Worm (Caenorhabditis elegans) whole organism, late embryonic: ENCODE results near the gene phat-7.

Source experiments
- C08G9.2 ChIP-seq: sonication (generic microtip); optimal IDR thresholded peaks from 2 replicates; lab custom pipeline; 2016; ENCODE audit warnings: mild to moderate bottlenecking, missing genetic modification characterization, moderate library complexity, missing compliant biosample characterization
- F13H6.1 ChIP-seq: sonication (generic microtip); optimal IDR thresholded peaks from 2 replicates; lab custom pipeline; 2016; ENCODE audit warnings: missing genetic modification characterization, missing compliant biosample characterization
- K02D7.2 ChIP-seq: sonication (generic microtip); optimal IDR thresholded peaks from 2 replicates; lab custom pipeline; 2017; ENCODE audit warnings: mild to moderate bottlenecking, missing genetic modification characterization, missing compliant biosample characterization
- K09A11.1 ChIP-seq: sonication (generic microtip); optimal IDR thresholded peaks from 2 replicates; lab custom pipeline; 2017; ENCODE audit warnings: antibody characterized with exemption, mild to moderate bottlenecking, missing genetic modification characterization, missing compliant biosample characterization; ENCODE audit not compliant: insufficient read depth
- ceh-2 ChIP-seq: sonication (generic microtip); optimal IDR thresholded peaks from 2 replicates; lab custom pipeline; 2016; ENCODE audit warnings: missing genotype, missing genetic modification characterization, missing compliant biosample characterization
- ceh-24 ChIP-seq: sonication (generic microtip); optimal IDR thresholded peaks from 2 replicates; lab custom pipeline; 2016; ENCODE audit warnings: mild to moderate bottlenecking, missing genetic modification characterization, missing compliant biosample characterization
- ceh-30 ChIP-seq: fragments of 150-350 bp; optimal IDR thresholded peaks from 2 replicates; lab custom pipeline; 2014; ENCODE audit warnings: missing biosample characterization, missing genetic modification characterization
- ceh-31 ChIP-seq: sonication (generic microtip); optimal IDR thresholded peaks from 2 replicates; lab custom pipeline; 2016; ENCODE audit warnings: missing genetic modification characterization, missing compliant biosample characterization
- ceh-48 ChIP-seq: sonication (generic microtip); optimal IDR thresholded peaks from 2 replicates; lab custom pipeline; 2016; ENCODE audit warnings: missing genetic modification characterization, inconsistent platforms, missing compliant biosample characterization
- ceh-6 ChIP-seq: fragments of 200-800 bp; sonication (Bioruptor generic); optimal IDR thresholded peaks from 2 replicates; lab custom pipeline; 2018; ENCODE audit warnings: mild to moderate bottlenecking, missing genetic modification characterization, missing compliant biosample characterization
- ceh-9 ChIP-seq: sonication (generic microtip); optimal IDR thresholded peaks from 2 replicates; lab custom pipeline; 2016; ENCODE audit warnings: mild to moderate bottlenecking, missing genetic modification characterization, inconsistent platforms, missing compliant biosample characterization
- che-1 ChIP-seq: sonication (generic microtip); optimal IDR thresholded peaks from 2 replicates; lab custom pipeline; 2016; ENCODE audit warnings: mild to moderate bottlenecking, missing genetic modification characterization, missing compliant biosample characterization
- dmd-4 ChIP-seq: sonication (generic microtip); optimal IDR thresholded peaks from 2 replicates; lab custom pipeline; 2016; ENCODE audit warnings: borderline replicate concordance, missing genetic modification characterization, missing compliant biosample characterization
- elt-4 ChIP-seq: sonication (generic microtip); optimal IDR thresholded peaks from 2 replicates; lab custom pipeline; 2016; ENCODE audit warnings: missing genetic modification characterization, missing compliant biosample characterization
- eyg-1 ChIP-seq: sonication (generic microtip); optimal IDR thresholded peaks from 2 replicates; lab custom pipeline; 2016; ENCODE audit warnings: missing genotype, missing genetic modification characterization, missing compliant biosample characterization
- fkh-6 ChIP-seq: sonication (generic microtip); optimal IDR thresholded peaks from 2 replicates; lab custom pipeline; 2016; ENCODE audit warnings: missing genetic modification characterization, missing compliant biosample characterization
- gmeb-2 ChIP-seq: sonication (generic microtip); optimal IDR thresholded peaks from 2 replicates; lab custom pipeline; 2016; ENCODE audit warnings: missing genetic modification characterization, inconsistent platforms, missing compliant biosample characterization
- hlh-13 ChIP-seq: fragments of 200-800 bp; sonication (Bioruptor generic); optimal IDR thresholded peaks from 2 replicates; lab custom pipeline; 2018; ENCODE audit warnings: mild to moderate bottlenecking, missing genetic modification characterization, missing compliant biosample characterization
- hlh-15 ChIP-seq: sonication (generic microtip); optimal IDR thresholded peaks from 2 replicates; lab custom pipeline; 2016; ENCODE audit warnings: missing genetic modification characterization, missing compliant biosample characterization
- hlh-6 ChIP-seq: sonication (generic microtip); optimal IDR thresholded peaks from 2 replicates; lab custom pipeline; 2016; ENCODE audit warnings: missing genotype, missing genetic modification characterization, missing compliant biosample characterization
- lin-11 ChIP-seq: fragments of 200-800 bp; sonication (Bioruptor generic); optimal IDR thresholded peaks from 2 replicates; lab custom pipeline; 2018; ENCODE audit warnings: mild to moderate bottlenecking, missing genetic modification characterization, missing compliant biosample characterization
- madf-2 ChIP-seq: sonication (generic microtip); optimal IDR thresholded peaks from 2 replicates; lab custom pipeline; 2017; ENCODE audit warnings: missing genetic modification characterization, missing compliant biosample characterization
- nfya-1 ChIP-seq: sonication (generic microtip); optimal IDR thresholded peaks from 2 replicates; lab custom pipeline; 2017; ENCODE audit warnings: missing genetic modification characterization, mild to moderate bottlenecking, missing compliant biosample characterization, antibody characterized with exemption, moderate library complexity
- nhr-11 ChIP-seq: fragments of 150-350 bp; optimal IDR thresholded peaks from 2 replicates; lab custom pipeline; 2014; ENCODE audit warnings: missing biosample characterization, missing genetic modification characterization
- nhr-232 ChIP-seq: sonication (generic microtip); optimal IDR thresholded peaks from 2 replicates; lab custom pipeline; 2016; ENCODE audit warnings: missing genetic modification characterization, missing compliant biosample characterization
- npax-4 ChIP-seq: sonication (generic microtip); optimal IDR thresholded peaks from 2 replicates; lab custom pipeline; 2016; ENCODE audit warnings: missing genetic modification characterization, missing compliant biosample characterization
- odd-2 ChIP-seq: sonication (generic microtip); optimal IDR thresholded peaks from 2 replicates; lab custom pipeline; 2017; ENCODE audit warnings: antibody characterized with exemption, mild to moderate bottlenecking, missing genetic modification characterization, missing compliant biosample characterization
- pat-9 ChIP-seq: fragments of 200-800 bp; sonication (Bioruptor generic); optimal IDR thresholded peaks from 2 replicates; lab custom pipeline; 2018; ENCODE audit warnings: mild to moderate bottlenecking, missing genetic modification characterization, moderate library complexity, missing compliant biosample characterization
- pax-1 ChIP-seq: fragments of 150-350 bp; optimal IDR thresholded peaks from 2 replicates; lab custom pipeline; 2014; ENCODE audit warnings: missing biosample characterization, missing genetic modification characterization
- pha-2 ChIP-seq: sonication (generic microtip); optimal IDR thresholded peaks from 2 replicates; lab custom pipeline; 2017; ENCODE audit warnings: mild to moderate bottlenecking, missing genetic modification characterization, missing compliant biosample characterization
- pqm-1 ChIP-seq: sonication (generic microtip); optimal IDR thresholded peaks from 2 replicates; lab custom pipeline; 2016; ENCODE audit warnings: missing genetic modification characterization, missing compliant biosample characterization
- pros-1 ChIP-seq: fragments of 150-350 bp; optimal IDR thresholded peaks from 2 replicates; lab custom pipeline; 2014; ENCODE audit warnings: missing biosample characterization, missing genetic modification reagents, missing genetic modification characterization
- ref-2 ChIP-seq: sonication (generic microtip); optimal IDR thresholded peaks from 2 replicates; lab custom pipeline; 2016; ENCODE audit warnings: missing genetic modification characterization, missing compliant biosample characterization
- tbx-2 ChIP-seq: sonication (generic microtip); optimal IDR thresholded peaks from 2 replicates; lab custom pipeline; 2016; ENCODE audit warnings: missing genetic modification characterization, missing compliant biosample characterization
- tbx-7 ChIP-seq: sonication (generic microtip); optimal IDR thresholded peaks from 2 replicates; lab custom pipeline; 2016; ENCODE audit warnings: missing genotype, missing genetic modification characterization, missing compliant biosample characterization
- unc-3 ChIP-seq, 2 experiments: fragments of 200-800 bp in 1 of 2; sonication (Bioruptor generic) in 1 of 2; sonication (generic microtip) in 1 of 2; conservative IDR thresholded peaks in 1 of 2; optimal IDR thresholded peaks in 1 of 2; 2 replicates each; pipeline versions ENCODE4 v1.3.6 to Lab custom; 2016 to 2022; ENCODE audit warnings: missing compliant biosample characterization in 2 of 2, missing genetic modification characterization in 2 of 2, missing genetic modification reagents in 1 of 2
- unc-42 ChIP-seq: sonication (generic microtip); optimal IDR thresholded peaks from 2 replicates; lab custom pipeline; 2016; ENCODE audit warnings: missing genotype, missing genetic modification characterization, missing compliant biosample characterization
- zip-5 ChIP-seq: sonication (generic microtip); optimal IDR thresholded peaks from 2 replicates; lab custom pipeline; 2016; ENCODE audit warnings: missing genetic modification characterization, missing compliant biosample characterization
- ztf-16 ChIP-seq: sonication (generic microtip); optimal IDR thresholded peaks from 2 replicates; lab custom pipeline; 2017; ENCODE audit warnings: missing genetic modification characterization, missing compliant biosample characterization

The phat-7 gene

DNA sequence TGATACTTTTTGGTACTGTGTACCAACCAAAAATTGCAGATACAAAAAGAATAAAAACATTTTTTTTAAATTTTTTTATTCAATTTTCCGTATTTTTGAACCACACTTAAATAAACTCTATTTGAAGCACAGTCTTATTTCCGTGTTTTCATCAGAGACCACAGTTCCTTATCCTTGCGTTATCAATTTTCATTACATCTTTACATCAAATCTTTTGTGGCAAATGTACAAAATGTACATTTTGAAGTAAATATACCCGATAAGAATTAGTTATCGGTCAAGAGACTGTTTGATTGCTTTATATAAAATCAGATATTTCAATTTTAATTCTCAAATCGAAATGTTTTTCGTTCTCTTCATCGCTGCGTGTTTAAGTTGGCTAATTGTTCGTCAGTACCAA is 23.9 kb upstream of the phat-7 start, which contains the start of gene cyp-35A3:
TSS of gene cyp-35A3 (plus strand) at position 301 of the 400 bp plus-strand sequence.
- TF ChIP-seq zip-5 (no peak), lin-11 (tag; lab: Kevin White, UChicago) (no peak), fkh-6 (tag; lab: Kevin White, UChicago) (no peak), K09A11.1 (tag; lab: Kevin White, UChicago) (no peak), ceh-2 (tag; lab: Kevin White, UChicago) (no peak)

DNA sequence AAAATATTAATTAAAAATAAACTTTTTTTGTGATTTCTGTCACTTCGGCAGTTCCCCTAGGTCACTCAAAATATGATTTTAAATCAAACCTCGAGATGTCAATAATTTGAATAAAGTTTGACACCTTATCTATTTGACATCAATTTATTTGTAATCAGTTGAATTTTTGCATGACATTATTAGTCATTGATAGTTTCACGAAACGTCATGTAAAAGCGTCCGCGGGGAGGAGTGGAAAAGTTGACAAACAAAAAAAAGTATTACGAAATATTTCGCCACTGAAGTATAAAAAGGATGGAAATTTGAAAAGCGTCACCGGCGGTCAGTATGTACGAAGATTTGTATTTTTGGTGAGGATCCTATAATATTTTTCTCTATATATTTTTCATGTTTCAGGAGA is 21.4 kb upstream of the phat-7 start, which contains the start of gene K09D9.1:
TSS of gene K09D9.1 (plus strand) at position 271 of the 400 bp plus-strand sequence.
- TF ChIP-seq K09A11.1 (tag; lab: Kevin White, UChicago) (no peak), pros-1 (tag; lab: Kevin White, UChicago) (no peak), nhr-232 (tag; lab: Kevin White, UChicago) (no peak), zip-5 (no peak), ref-2 (tag; lab: Kevin White, UChicago) (no peak), ceh-30 (no peak)

DNA sequence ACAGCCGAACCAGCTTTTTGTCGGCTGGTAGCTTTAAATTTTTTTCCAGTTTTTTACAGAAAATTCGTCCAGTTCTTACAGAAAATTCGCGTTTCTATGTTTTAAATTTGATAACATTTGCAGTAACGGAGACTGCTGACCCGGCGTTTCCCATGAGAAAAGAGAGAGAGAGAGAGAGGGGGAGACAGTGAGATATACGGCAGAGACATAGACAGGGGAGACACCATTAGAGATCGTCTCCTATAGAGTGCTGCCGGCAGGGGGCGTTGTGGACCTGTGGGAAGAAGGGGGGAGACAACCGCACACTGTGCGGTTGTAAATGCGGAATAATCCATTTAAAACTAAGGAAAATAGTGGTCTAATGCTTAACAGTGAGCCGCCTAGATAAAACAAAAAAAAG is 16.6 kb upstream of the phat-7 start:
- TF ChIP-seq ztf-16 (tag; lab: Kevin White, UChicago) (no peak), unc-3 (GFP tag; conservative IDR thresholded peaks at IDR 0.05; lab: Robert Waterston, UW) (no peak), unc-3 (tag; optimal IDR thresholded peaks at IDR 0.05; lab: Kevin White, UChicago) (no peak), K02D7.2 (no peak), elt-4 (no peak), madf-2 (tag; lab: Kevin White, UChicago) (no peak), che-1 (tag; lab: Kevin White, UChicago) (no peak), unc-42 (peak; percentile 3), eyg-1 (tag; lab: Kevin White, UChicago) (no peak), odd-2 (tag; lab: Kevin White, UChicago) (no peak), nfya-1 (peak; percentile 49), ceh-31 (tag; lab: Kevin White, UChicago) (peak; percentile 31), hlh-13 (GFP tag; lab: Kevin White, UChicago) (no peak), npax-4 (tag; lab: Kevin White, UChicago) (no peak), ceh-6 (GFP tag; lab: Kevin White, UChicago) (no peak), tbx-2 (tag; lab: Kevin White, UChicago) (no peak), ceh-48 (no peak), pha-2 (no peak), gmeb-2 (tag; lab: Kevin White, UChicago) (no peak), pqm-1 (tag; lab: Kevin White, UChicago) (no peak), ref-2 (tag; lab: Kevin White, UChicago) (peak; percentile 60)
- TF ChIP-seq, all 69 proteins: peak for 4

DNA sequence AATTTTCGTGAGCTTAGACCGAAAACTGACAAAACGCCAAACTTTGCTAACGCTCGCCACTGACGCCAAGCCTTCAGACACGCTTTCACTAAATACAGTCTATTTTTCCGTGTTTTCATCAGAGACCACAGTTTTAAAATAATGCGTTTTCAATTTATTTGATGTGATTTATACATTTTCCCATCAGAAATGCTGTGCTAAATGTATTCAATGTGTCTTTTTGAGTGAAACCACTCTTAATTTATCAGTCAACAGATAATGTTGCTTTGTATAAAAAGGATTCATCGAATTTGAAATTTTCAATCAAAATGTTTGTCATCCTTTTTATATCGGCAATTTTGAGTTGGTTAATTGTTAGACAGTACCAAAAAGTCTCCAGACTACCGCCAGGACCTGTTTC is 14.9 kb upstream of the phat-7 start, which contains the start of gene cyp-35A4:
TSS of gene cyp-35A4 (plus strand) at position 301 of the 400 bp plus-strand sequence.
- TF ChIP-seq ceh-9: no peak

DNA sequence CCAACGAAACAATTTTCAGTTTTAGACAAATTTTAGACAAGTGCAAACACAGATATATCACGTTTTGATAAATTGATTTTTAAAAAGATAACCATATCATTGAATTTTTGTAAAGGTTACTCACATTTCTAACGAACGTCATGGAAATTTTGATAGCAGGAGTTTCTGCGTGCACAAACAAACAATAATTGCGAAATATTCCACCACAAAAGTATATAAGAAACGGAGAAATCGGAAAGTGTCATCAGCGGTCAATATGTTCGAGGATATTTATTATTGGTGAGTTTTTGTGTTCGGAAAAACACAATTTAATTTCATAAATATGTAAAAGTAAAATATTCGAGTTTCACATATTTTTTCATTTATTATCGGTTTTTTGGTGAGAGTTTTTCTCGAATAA is 11.9 kb upstream of the phat-7 start, which contains the start of gene C49G7.7:
TSS of gene C49G7.7 (plus strand) at position 174 of the 400 bp plus-strand sequence.
- TF ChIP-seq tbx-7: no peak
- no peak for TF ChIP-seq nhr-11
- no peak for TF ChIP-seq hlh-15
- no peak for TF ChIP-seq pqm-1 (tag; lab: Kevin White, UChicago)
- no peak for TF ChIP-seq C08G9.2 (tag; lab: Kevin White, UChicago)
- TF ChIP-seq, all 69 proteins: peak for 0

DNA sequence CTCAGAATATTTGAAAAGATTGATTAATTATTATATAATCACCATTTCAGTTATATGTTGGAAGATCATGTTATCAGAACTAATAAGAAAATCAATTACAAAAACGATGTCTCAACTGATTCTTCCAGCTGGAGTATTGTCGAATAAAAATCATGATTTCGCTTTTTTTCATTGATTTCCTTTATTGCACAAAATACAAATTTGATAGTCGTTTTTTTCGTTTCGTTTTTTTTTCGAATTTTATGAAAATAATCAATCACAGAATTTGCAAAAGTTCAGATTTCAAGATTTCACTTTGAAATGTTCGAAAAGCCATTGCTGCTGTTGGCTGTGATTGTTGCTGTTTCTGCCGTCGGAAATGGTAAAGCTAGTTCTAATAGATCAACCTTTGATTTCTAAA is 10.4 kb upstream of the phat-7 start, which contains the start of gene C49G7.13:
TSS of gene C49G7.13 (plus strand) at position 301 of the 400 bp plus-strand sequence.
- TF ChIP-seq ceh-30 (no peak), pat-9 (tag; lab: Kevin White, UChicago) (no peak), dmd-4 (tag; lab: Kevin White, UChicago) (no peak), K09A11.1 (tag; lab: Kevin White, UChicago) (no peak), fkh-6 (tag; lab: Kevin White, UChicago) (no peak), hlh-13 (GFP tag; lab: Kevin White, UChicago) (no peak), ceh-24 (tag; lab: Kevin White, UChicago) (no peak), C08G9.2 (tag; lab: Kevin White, UChicago) (no peak), ztf-16 (tag; lab: Kevin White, UChicago) (no peak), ceh-48 (no peak), F13H6.1 (tag; lab: Kevin White, UChicago) (no peak), eyg-1 (tag; lab: Kevin White, UChicago) (no peak), npax-4 (tag; lab: Kevin White, UChicago) (no peak), pax-1 (tag; lab: Kevin White, UChicago) (no peak), nhr-11 (no peak), hlh-6 (tag; lab: Kevin White, UChicago) (no peak), ceh-2 (tag; lab: Kevin White, UChicago) (no peak)
